Fruit fly (Drosophila melanogaster): Measurements from ENCODE around the gene CG32982.

The CG32982 gene

dm6 chr2L:9206401-9206800 is 80.9 kb downstream of the CG32982 start:
- no peak for TF ChIP-seq brk (GFP tag; optimal IDR thresholded peaks at IDR 0.05)
- no peak for TF ChIP-seq lola (GFP tag; optimal IDR thresholded peaks at IDR 0.05)
- TF ChIP-seq N (GFP tag; optimal IDR thresholded peaks at IDR 0.05): no peak
- TF ChIP-seq ey (GFP tag; optimal IDR thresholded peaks at IDR 0.05): no peak
- no peak for TF ChIP-seq Vsx2 (GFP tag; optimal IDR thresholded peaks at IDR 0.05; ENCODE audit: partially characterized antibody)
- no peak for TF ChIP-seq dmrt93B (GFP tag; optimal IDR thresholded peaks at IDR 0.05)
- no peak for TF ChIP-seq Jra (GFP tag; optimal IDR thresholded peaks at IDR 0.05)
- TF ChIP-seq Myc (optimal IDR thresholded peaks at IDR 0.05): no peak
- TF ChIP-seq Hnf4 (GFP tag; optimal IDR thresholded peaks at IDR 0.05): no peak
- no peak for TF ChIP-seq h (GFP tag; optimal IDR thresholded peaks at IDR 0.05)
- no peak for TF ChIP-seq dl (GFP tag; optimal IDR thresholded peaks at IDR 0.05; ENCODE audit: insufficient read depth in 1 of 2, partially characterized antibody in 2 of 2)
- no peak for TF ChIP-seq tai (GFP tag; optimal IDR thresholded peaks at IDR 0.05)
- no peak for TF ChIP-seq Dif (GFP tag; optimal IDR thresholded peaks at IDR 0.05; ENCODE audit: partially characterized antibody)
- TF ChIP-seq foxo (GFP tag; optimal IDR thresholded peaks at IDR 0.05): no peak
- no peak for TF ChIP-seq HLH106 (tag; optimal IDR thresholded peaks at IDR 0.05)
- no peak for TF ChIP-seq OdsH (GFP tag; optimal IDR thresholded peaks at IDR 0.05)
- TF ChIP-seq woc (GFP tag; optimal IDR thresholded peaks at IDR 0.05): no peak
- TF ChIP-seq Rel (GFP tag; optimal IDR thresholded peaks at IDR 0.05): no peak
- no peak for TF ChIP-seq Rel (tag; optimal IDR thresholded peaks at IDR 0.05)

dm6 chr2L:9207133-9207532 is 81.6 kb downstream of the CG32982 start:
- TF ChIP-seq woc (GFP tag; optimal IDR thresholded peaks at IDR 0.05): peak; percentile 3
- TF ChIP-seq rgr (GFP tag; optimal IDR thresholded peaks at IDR 0.05): peak; percentile 12
- no peak for TF ChIP-seq lola (GFP tag; optimal IDR thresholded peaks at IDR 0.05)
- TF ChIP-seq HLH106 (tag; optimal IDR thresholded peaks at IDR 0.05): no peak
- no peak for TF ChIP-seq Jra (GFP tag; optimal IDR thresholded peaks at IDR 0.05)
- no peak for TF ChIP-seq fru (GFP tag; optimal IDR thresholded peaks at IDR 0.05)
- TF ChIP-seq jim (GFP tag; optimal IDR thresholded peaks at IDR 0.05): no peak
- TF ChIP-seq OdsH (GFP tag; optimal IDR thresholded peaks at IDR 0.05): no peak
- peak in 1 of 2 experiments; percentile 2 for TF ChIP-seq foxo (GFP tag; optimal IDR thresholded peaks at IDR 0.05)
- peak; percentile 2 for TF ChIP-seq h (GFP tag; optimal IDR thresholded peaks at IDR 0.05)
- no peak for TF ChIP-seq psq (GFP tag; optimal IDR thresholded peaks at IDR 0.05)
- no peak for TF ChIP-seq sv (GFP tag; optimal IDR thresholded peaks at IDR 0.05)
- no peak for TF ChIP-seq Hnf4 (GFP tag; optimal IDR thresholded peaks at IDR 0.05)
- no peak for TF ChIP-seq Hr83 (GFP tag; optimal IDR thresholded peaks at IDR 0.05; ENCODE audit: poor library complexity, severe bottlenecking)
- TF ChIP-seq Dif (GFP tag; optimal IDR thresholded peaks at IDR 0.05; ENCODE audit: partially characterized antibody): no peak
- TF ChIP-seq pan (optimal IDR thresholded peaks at IDR 0.05): no peak
- no peak for TF ChIP-seq Rel (GFP tag; optimal IDR thresholded peaks at IDR 0.05)
- TF ChIP-seq Rel (tag; optimal IDR thresholded peaks at IDR 0.05): no peak
- TF ChIP-seq tai (GFP tag; optimal IDR thresholded peaks at IDR 0.05): peak; percentile 43
- no peak for TF ChIP-seq br (GFP tag; optimal IDR thresholded peaks at IDR 0.05)

dm6 chr2L:9210864-9211701 is 85.5 kb downstream of the CG32982 start:
- TF ChIP-seq foxo (GFP tag; optimal IDR thresholded peaks at IDR 0.05) (peak in 1 of 2 experiments; percentile 90), psq (GFP tag; optimal IDR thresholded peaks at IDR 0.05) (peak; percentile 96), dl (GFP tag; optimal IDR thresholded peaks at IDR 0.05; ENCODE audit: insufficient read depth in 1 of 2, partially characterized antibody in 2 of 2) (no peak), CG32264 (GFP tag; optimal IDR thresholded peaks at IDR 0.05) (peak; percentile 78), CG9705 (GFP tag; optimal IDR thresholded peaks at IDR 0.05) (peak; percentile 93), Rel (GFP tag; optimal IDR thresholded peaks at IDR 0.05) (peak; percentile 91), Rel (tag; optimal IDR thresholded peaks at IDR 0.05) (peak; percentile 84), fru (GFP tag; optimal IDR thresholded peaks at IDR 0.05) (peak; percentile 80), tai (GFP tag; optimal IDR thresholded peaks at IDR 0.05) (peak; percentile 97), Abd-B (GFP tag; optimal IDR thresholded peaks at IDR 0.05) (no peak), Sp1 (GFP tag; optimal IDR thresholded peaks at IDR 0.05) (peak; percentile 96), GATAd (GFP tag; optimal IDR thresholded peaks at IDR 0.05) (peak; percentile 18), usp (GFP tag; optimal IDR thresholded peaks at IDR 0.05) (no peak), Vsx2 (GFP tag; optimal IDR thresholded peaks at IDR 0.05; ENCODE audit: partially characterized antibody) (no peak), Myc (optimal IDR thresholded peaks at IDR 0.05) (no peak), Jra (GFP tag; optimal IDR thresholded peaks at IDR 0.05) (peak; percentile 77), Mio (GFP tag; optimal IDR thresholded peaks at IDR 0.05) (peak; percentile 7), woc (GFP tag; optimal IDR thresholded peaks at IDR 0.05) (peak; percentile 85), jim (GFP tag; optimal IDR thresholded peaks at IDR 0.05) (no peak), sv (GFP tag; optimal IDR thresholded peaks at IDR 0.05) (peak; percentile 6), Dfd (GFP tag; optimal IDR thresholded peaks at IDR 0.05) (peak; percentile 17), Hr78 (GFP tag; optimal IDR thresholded peaks at IDR 0.05) (no peak), dsf (GFP tag; optimal IDR thresholded peaks at IDR 0.05; ENCODE audit: borderline replicate concordance) (peak; percentile 64), Hnf4 (GFP tag; optimal IDR thresholded peaks at IDR 0.05) (peak; percentile 87), HLH106 (tag; optimal IDR thresholded peaks at IDR 0.05) (peak; percentile 98), br (GFP tag; optimal IDR thresholded peaks at IDR 0.05) (peak; percentile 91), N (GFP tag; optimal IDR thresholded peaks at IDR 0.05) (no peak), lola (GFP tag; optimal IDR thresholded peaks at IDR 0.05) (no peak), h (GFP tag; optimal IDR thresholded peaks at IDR 0.05) (peak; percentile 96), ey (GFP tag; optimal IDR thresholded peaks at IDR 0.05) (peak; percentile 61), OdsH (GFP tag; optimal IDR thresholded peaks at IDR 0.05) (peak; percentile 95), brk (GFP tag; optimal IDR thresholded peaks at IDR 0.05) (peak; percentile 24), dmrt93B (GFP tag; optimal IDR thresholded peaks at IDR 0.05) (peak; percentile 95), rgr (GFP tag; optimal IDR thresholded peaks at IDR 0.05) (peak; percentile 94), CrebA (GFP tag; optimal IDR thresholded peaks at IDR 0.05; ENCODE audit: borderline replicate concordance) (no peak), Dif (GFP tag; optimal IDR thresholded peaks at IDR 0.05; ENCODE audit: partially characterized antibody) (no peak), Hr83 (GFP tag; optimal IDR thresholded peaks at IDR 0.05; ENCODE audit: poor library complexity, severe bottlenecking) (no peak), pan (optimal IDR thresholded peaks at IDR 0.05) (no peak)

Data from whole organism, wandering third instar larva.